Worm (Caenorhabditis elegans): Measurements from ENCODE around the gene T03F6.4.

DNA sequence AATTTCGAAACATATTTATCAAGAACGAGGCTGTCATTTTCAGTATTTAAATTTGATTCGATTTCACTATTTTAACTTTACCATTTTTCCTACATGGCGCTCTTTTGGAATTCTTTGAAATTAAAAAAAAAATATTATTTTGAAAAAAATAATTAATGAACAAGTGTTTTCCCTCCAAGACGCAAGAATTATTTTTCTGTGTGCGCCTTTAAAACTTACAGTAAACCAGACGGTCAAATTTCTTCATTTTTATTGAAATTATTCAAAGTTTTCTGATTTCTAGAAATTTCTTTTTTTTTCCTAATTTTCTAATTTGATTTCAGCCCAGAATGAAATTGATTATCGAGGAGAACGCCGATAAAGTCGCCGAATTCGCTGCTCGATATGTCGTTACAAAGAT is 3.1 kb downstream of the T03F6.4 start, which contains the start of gene T03F6.3:
- TF ChIP-seq dao-5 (tag; optimal IDR thresholded peaks at IDR 0.05), result no peak
- TF ChIP-seq him-1 (tag; optimal IDR thresholded peaks at IDR 0.05), result no peak
- TF ChIP-seq W03F9.2 (tag; optimal IDR thresholded peaks at IDR 0.05), result no peak
